Fruit fly (Drosophila melanogaster): ENCODE measurements around the gene CG34263.
A peak's percentile ranks its signal among the peaks of the same experiment; 100 is the strongest.

dm6 chr3L:264378-265151, 1.1 kb downstream of the CG34263 start, which contains the start of the genes Tudor-SN and mRpL17:
- TF ChIP-seq psq (GFP tag; optimal IDR thresholded peaks at IDR 0.05) = peak; percentile 48
- peak; percentile 50 for TF ChIP-seq br (GFP tag; optimal IDR thresholded peaks at IDR 0.05)
- no peak for TF ChIP-seq sage (GFP tag; optimal IDR thresholded peaks at IDR 0.05)
- TF ChIP-seq CG32264 (GFP tag; optimal IDR thresholded peaks at IDR 0.05) = no peak
- no peak for TF ChIP-seq lola (GFP tag; optimal IDR thresholded peaks at IDR 0.05)
- no peak for TF ChIP-seq pan (optimal IDR thresholded peaks at IDR 0.05)
- peak; percentile 78 for TF ChIP-seq Jra (GFP tag; optimal IDR thresholded peaks at IDR 0.05)
- TF ChIP-seq OdsH (GFP tag; optimal IDR thresholded peaks at IDR 0.05) = peak; percentile 47
- TF ChIP-seq h (GFP tag; optimal IDR thresholded peaks at IDR 0.05) = peak; percentile 74
- TF ChIP-seq dsf (GFP tag; optimal IDR thresholded peaks at IDR 0.05; ENCODE audit: borderline replicate concordance) = peak; percentile 55
- TF ChIP-seq rgr (GFP tag; optimal IDR thresholded peaks at IDR 0.05) = peak; percentile 70

Data from whole organism, wandering third instar larva.